Worm (Caenorhabditis elegans) whole organism, young adult: ENCODE results near the gene C50H11.8.

Experiments used
- B0019.2 ChIP-seq: fragments of 200-800 bp; sonication (Bioruptor generic); conservative IDR thresholded peaks from 2 replicates; pipeline ENCODE4 v1.3.6; 2022; ENCODE audit warnings: missing genetic modification reagents, missing genetic modification characterization, missing compliant biosample characterization
- C06A6.2 ChIP-seq: fragments of 200-800 bp; sonication (Bioruptor generic); conservative IDR thresholded peaks from 2 replicates; pipeline ENCODE4 v1.3.6; 2022; ENCODE audit warnings: missing genetic modification characterization, missing compliant biosample characterization
- F37B4.10 ChIP-seq: fragments of 200-800 bp; sonication (Bioruptor generic); IDR thresholded peaks from 2 replicates; pipeline ENCODE4 v1.3.6; 2022; ENCODE audit warnings: missing genetic modification characterization, missing compliant biosample characterization
- F52B5.7 ChIP-seq: sonication (generic microtip); optimal IDR thresholded peaks from 2 replicates; lab custom pipeline; 2016; ENCODE audit warnings: mild to moderate bottlenecking, missing genetic modification characterization, missing compliant biosample characterization
- F57A8.1 ChIP-seq: fragments of 200-800 bp; sonication (Bioruptor generic); optimal IDR thresholded peaks from 2 replicates; lab custom pipeline; 2018; ENCODE audit warnings: mild to moderate bottlenecking, missing genetic modification characterization, moderate library complexity, missing compliant biosample characterization
- K12H6.12 ChIP-seq: fragments of 200-800 bp; sonication (Bioruptor generic); optimal IDR thresholded peaks from 2 replicates; lab custom pipeline; 2018; ENCODE audit warnings: mild to moderate bottlenecking, missing genetic modification characterization, missing compliant biosample characterization
- T07F8.4 ChIP-seq: sonication (generic microtip); optimal IDR thresholded peaks from 2 replicates; lab custom pipeline; 2016; ENCODE audit warnings: mild to moderate bottlenecking, missing genetic modification characterization, moderate library complexity, missing compliant biosample characterization
- Y56A3A.18 ChIP-seq: fragments of 200-800 bp; sonication (Bioruptor generic); IDR thresholded peaks from 2 replicates; pipeline ENCODE4 v1.3.6; 2022; ENCODE audit warnings: missing genetic modification reagents, missing genetic modification characterization, missing compliant biosample characterization
- Y67H2A.10 ChIP-seq: fragments of 200-800 bp; sonication (Bioruptor generic); conservative IDR thresholded peaks from 2 replicates; pipeline ENCODE4 v1.3.6; 2022; ENCODE audit warnings: missing genetic modification reagents, missing genetic modification characterization, missing compliant biosample characterization
- Y79H2A.3 ChIP-seq: fragments of 200-800 bp; sonication (Bioruptor generic); conservative IDR thresholded peaks from 2 replicates; pipeline ENCODE4 v1.3.6; 2022; ENCODE audit warnings: missing genetic modification reagents, missing genetic modification characterization, missing compliant biosample characterization
- attf-5 ChIP-seq: fragments of 200-800 bp; sonication (Bioruptor generic); optimal IDR thresholded peaks from 2 replicates; lab custom pipeline; 2018; ENCODE audit warnings: mild to moderate bottlenecking, missing genetic modification characterization, missing compliant biosample characterization
- bed-1 ChIP-seq: fragments of 200-800 bp; sonication (Bioruptor generic); IDR thresholded peaks from 2 replicates; pipeline ENCODE4 v1.3.6; 2022; ENCODE audit warnings: missing genetic modification reagents, missing genetic modification characterization, missing compliant biosample characterization
- ceh-40 ChIP-seq: fragments of 200-800 bp; sonication (Bioruptor generic); IDR thresholded peaks from 2 replicates; pipeline ENCODE4 v1.3.6; 2022; ENCODE audit warnings: missing genetic modification characterization, missing compliant biosample characterization
- ceh-79 ChIP-seq: sonication (generic microtip); optimal IDR thresholded peaks from 2 replicates; lab custom pipeline; 2017; ENCODE audit warnings: mild to moderate bottlenecking, missing genetic modification characterization, missing compliant biosample characterization
- chd-7 ChIP-seq: sonication (generic microtip); optimal IDR thresholded peaks from 2 replicates; lab custom pipeline; 2016; ENCODE audit warnings: mild to moderate bottlenecking, missing genetic modification characterization, moderate library complexity, missing compliant biosample characterization
- egl-18 ChIP-seq: fragments of 200-800 bp; sonication (Bioruptor generic); IDR thresholded peaks from 2 replicates; pipeline ENCODE4 v1.3.6; 2022; ENCODE audit warnings: missing genetic modification reagents, missing genetic modification characterization, missing compliant biosample characterization
- egl-44 ChIP-seq: fragments of 200-800 bp; sonication (Bioruptor generic); IDR thresholded peaks from 2 replicates; pipeline ENCODE4 v1.3.6; 2022; ENCODE audit warnings: missing genetic modification reagents, missing genetic modification characterization, missing compliant biosample characterization
- hmg-20 ChIP-seq: fragments of 200-800 bp; sonication (Bioruptor generic); IDR thresholded peaks from 2 replicates; pipeline ENCODE4 v1.3.6; 2022; ENCODE audit warnings: missing genetic modification reagents, missing genetic modification characterization, missing compliant biosample characterization
- let-526 ChIP-seq: fragments of 200-800 bp; sonication (Bioruptor generic); IDR thresholded peaks from 2 replicates; pipeline ENCODE4 v1.3.6; 2022; ENCODE audit warnings: missing genetic modification reagents, missing genetic modification characterization, missing compliant biosample characterization
- lin-26 ChIP-seq: fragments of 200-800 bp; sonication (Bioruptor generic); IDR thresholded peaks from 2 replicates; pipeline ENCODE4 v1.3.6; 2022; ENCODE audit warnings: missing genetic modification reagents, missing genetic modification characterization, missing compliant biosample characterization
- lin-35 ChIP-seq, 3 experiments: fragments of 150-350 bp in 2 of 3; sonication (generic microtip) in 1 of 3; optimal IDR thresholded peaks; 2 replicates each; lab custom pipeline; 2014 to 2018; ENCODE audit warnings: missing biosample characterization in 3 of 3, missing genetic modification characterization in 3 of 3, missing genetic modification reagents in 3 of 3
- madf-6 ChIP-seq: fragments of 200-800 bp; sonication (Bioruptor generic); IDR thresholded peaks from 2 replicates; pipeline ENCODE4 v1.3.6; 2022; ENCODE audit warnings: missing genetic modification reagents, missing genetic modification characterization, missing compliant biosample characterization
- mes-4 ChIP-seq: sonication (generic microtip); optimal IDR thresholded peaks from 2 replicates; lab custom pipeline; 2016; ENCODE audit warnings: missing genotype, missing genetic modification characterization, missing compliant biosample characterization
- nfya-2 ChIP-seq: fragments of 200-800 bp; sonication (Bioruptor generic); IDR thresholded peaks from 2 replicates; pipeline ENCODE4 v1.3.6; 2022; ENCODE audit warnings: missing genetic modification reagents, missing genetic modification characterization, missing compliant biosample characterization
- nfyb-1 ChIP-seq: fragments of 200-800 bp; sonication (Bioruptor generic); IDR thresholded peaks from 2 replicates; pipeline ENCODE4 v1.3.6; 2022; ENCODE audit warnings: missing genetic modification reagents, missing genetic modification characterization, missing compliant biosample characterization
- pbrm-1 ChIP-seq: fragments of 200-800 bp; sonication (Bioruptor generic); IDR thresholded peaks from 2 replicates; pipeline ENCODE4 v1.3.6; 2022; ENCODE audit warnings: missing genetic modification reagents, missing genetic modification characterization, missing compliant biosample characterization
- rcor-1 ChIP-seq: fragments of 200-800 bp; sonication (Bioruptor generic); IDR thresholded peaks from 2 replicates; pipeline ENCODE4 v1.3.6; 2022; ENCODE audit warnings: missing genetic modification reagents, missing genetic modification characterization, missing compliant biosample characterization
- snpc-1.1 ChIP-seq: sonication (generic microtip); optimal IDR thresholded peaks from 2 replicates; lab custom pipeline; 2017; ENCODE audit warnings: missing genetic modification characterization, mild to moderate bottlenecking, missing compliant biosample characterization, antibody characterized with exemption, moderate library complexity, missing genotype, missing genetic modification reagents; ENCODE audit not compliant: insufficient read depth
- snpc-4 ChIP-seq, 5 experiments: fragments of 150-350 bp in 1 of 5; sonication (generic microtip) in 4 of 5; optimal IDR thresholded peaks; 2 replicates each; lab custom pipeline; 2014 to 2018; ENCODE audit warnings: missing genetic modification characterization in 5 of 5, missing biosample characterization in 3 of 5, antibody characterized with exemption in 2 of 5, mild to moderate bottlenecking in 2 of 5, missing compliant biosample characterization in 2 of 5, missing genotype in 2 of 5, moderate library complexity in 2 of 5, missing genetic modification reagents in 1 of 5
- tbp1 ChIP-seq: fragments of 200-800 bp; sonication (Bioruptor generic); optimal IDR thresholded peaks from 2 replicates; lab custom pipeline; 2018; ENCODE audit warnings: mild to moderate bottlenecking, missing genetic modification characterization, missing compliant biosample characterization
- zfh-2 ChIP-seq: fragments of 200-800 bp; sonication (Bioruptor generic); conservative IDR thresholded peaks from 2 replicates; pipeline ENCODE4 v1.3.6; 2022; ENCODE audit warnings: missing genetic modification reagents, missing genetic modification characterization, missing compliant biosample characterization
- zim-3 ChIP-seq: sonication (generic microtip); optimal IDR thresholded peaks from 2 replicates; lab custom pipeline; 2017; ENCODE audit warnings: mild to moderate bottlenecking, missing genetic modification characterization, moderate library complexity, missing compliant biosample characterization
- ztf-28 ChIP-seq: fragments of 200-800 bp; sonication (Bioruptor generic); IDR thresholded peaks from 2 replicates; pipeline ENCODE4 v1.3.6; 2022; ENCODE audit warnings: missing genetic modification reagents, missing genetic modification characterization, missing compliant biosample characterization
- ztf-6 ChIP-seq: fragments of 200-800 bp; sonication (Bioruptor generic); IDR thresholded peaks from 2 replicates; pipeline ENCODE4 v1.3.6; 2022; ENCODE audit warnings: missing genetic modification reagents, missing genetic modification characterization, missing compliant biosample characterization

The C50H11.8 gene

DNA sequence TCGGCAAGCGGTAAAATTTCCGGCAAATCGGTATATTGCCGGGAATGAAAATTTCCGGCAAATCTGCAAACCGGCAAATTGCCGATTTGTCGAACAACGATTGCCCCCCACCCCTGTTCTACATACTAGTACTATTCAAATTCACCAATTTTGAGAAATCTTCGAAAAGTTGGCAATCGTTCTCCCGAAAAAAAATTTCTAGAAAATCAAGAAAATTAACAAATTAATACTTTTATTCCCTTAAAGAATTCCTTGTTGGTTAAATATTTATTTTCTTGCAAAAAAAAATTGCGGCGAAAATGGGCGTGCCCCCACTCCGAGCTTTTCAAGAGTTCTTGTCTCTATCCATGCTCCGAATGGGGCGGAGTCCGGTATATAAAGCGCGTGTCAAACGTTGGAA lies at the start of gene C50H11.8:
TSS of gene C50H11.8 (plus strand) at position 301 of the 400 bp plus-strand sequence.
- no peak for TF ChIP-seq lin-26 (GFP tag; lab: Robert Waterston, UW)
- TF ChIP-seq Y79H2A.3 (GFP tag; lab: Robert Waterston, UW) = no peak
- no peak for TF ChIP-seq lin-35 (GFP tag; optimal IDR thresholded peaks at IDR 0.05; lab: Kevin White, UChicago)
- no peak for TF ChIP-seq madf-6 (GFP tag; lab: Robert Waterston, UW)
- TF ChIP-seq snpc-4 (GFP tag; optimal IDR thresholded peaks at IDR 0.05; lab: Kevin White, UChicago) = no peak
- TF ChIP-seq snpc-4 (tag; optimal IDR thresholded peaks at IDR 0.05; lab: Kevin White, UChicago) = no peak
- TF ChIP-seq ztf-28 = no peak
- TF ChIP-seq chd-7 (tag; lab: Kevin White, UChicago) = no peak
- TF ChIP-seq mes-4 (tag; lab: Kevin White, UChicago) = no peak
- TF ChIP-seq F52B5.7 (tag; lab: Kevin White, UChicago) = no peak
- no peak for TF ChIP-seq ceh-40
- TF ChIP-seq bed-1 = no peak

DNA sequence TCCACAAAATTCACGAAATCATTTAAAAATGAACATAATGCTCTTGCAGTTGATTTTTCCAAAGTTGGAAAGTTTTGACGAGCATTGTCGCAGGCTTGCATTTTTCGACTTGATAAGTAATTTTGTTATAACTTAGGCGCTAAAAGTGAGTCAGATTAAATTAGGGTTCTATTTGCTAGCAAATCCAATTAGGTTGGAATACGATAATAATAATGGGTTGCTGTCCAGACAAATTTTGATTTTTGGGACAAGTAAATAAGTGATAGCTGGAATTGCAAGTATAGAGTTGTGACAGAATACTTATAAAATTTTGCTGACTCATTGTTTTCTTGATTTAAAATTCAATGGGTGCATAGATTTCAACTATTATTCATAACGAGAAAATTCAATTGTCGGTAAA lies 48.4 kb upstream of the C50H11.8 start, which contains the start of gene srw-112:
TSS of gene srw-112 (minus strand) at position 101 of the 400 bp plus-strand sequence.
- TF ChIP-seq K12H6.12 (tag; lab: Kevin White, UChicago) (no peak), mes-4 (tag; lab: Kevin White, UChicago) (no peak)

DNA sequence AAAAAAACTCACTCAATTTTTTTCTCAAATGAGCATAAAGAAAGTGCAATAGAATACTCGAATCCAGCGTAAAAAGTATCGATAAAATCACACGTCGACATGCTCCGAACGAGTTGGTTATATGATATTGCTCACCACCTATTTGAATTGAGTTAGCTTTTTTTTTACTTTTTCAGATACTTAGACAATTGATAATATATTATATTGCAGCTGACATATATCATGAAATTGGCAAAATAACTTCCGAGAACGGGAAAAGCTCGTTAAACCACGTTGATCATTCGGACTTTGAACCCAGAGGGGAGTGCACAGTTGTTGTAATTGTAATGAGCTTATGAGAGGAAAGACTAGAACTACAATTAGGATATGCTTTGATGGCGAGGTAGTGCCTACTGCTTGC lies 43.9 kb upstream of the C50H11.8 start, which contains the start of gene srw-136:
TSS of gene srw-136 (minus strand) at position 101 of the 400 bp plus-strand sequence.
- TF ChIP-seq hmg-20 (GFP tag; lab: Robert Waterston, UW) (no peak), attf-5 (GFP tag; lab: Kevin White, UChicago) (no peak), egl-18 (GFP tag; lab: Robert Waterston, UW) (no peak), snpc-1.1 (tag; lab: Kevin White, UChicago) (no peak), zfh-2 (GFP tag; lab: Robert Waterston, UW) (no peak), nfya-2 (no peak), F57A8.1 (no peak), Y67H2A.10 (GFP tag; lab: Robert Waterston, UW) (no peak), bed-1 (no peak), egl-44 (GFP tag; lab: Robert Waterston, UW) (no peak)

DNA sequence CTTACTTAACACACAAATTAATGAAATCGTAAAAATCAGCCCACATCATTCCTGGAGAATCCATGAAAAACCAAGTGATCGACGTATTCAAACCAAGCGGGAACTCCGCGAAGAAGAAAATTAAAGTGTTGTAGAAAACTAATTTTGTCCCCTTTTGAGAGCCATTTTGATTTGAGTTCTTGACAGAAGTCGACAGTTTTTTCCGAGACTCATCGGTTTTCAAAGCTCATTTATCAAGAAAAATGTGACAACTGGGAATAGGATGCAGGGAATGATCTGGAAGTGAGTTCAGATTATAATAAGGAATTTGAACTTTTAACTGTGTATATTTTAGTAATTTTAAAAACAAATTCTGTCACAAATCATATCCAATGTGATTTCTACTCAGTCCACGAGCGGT lies 43.0 kb upstream of the C50H11.8 start, which contains the start of gene srw-135:
TSS of gene srw-135 (minus strand) at position 101 of the 400 bp plus-strand sequence.
- no peak for TF ChIP-seq C06A6.2 (GFP tag; lab: Robert Waterston, UW)
- TF ChIP-seq let-526 (GFP tag; lab: Robert Waterston, UW) = no peak
- no peak for TF ChIP-seq egl-18 (GFP tag; lab: Robert Waterston, UW)
- TF ChIP-seq ceh-79 = no peak
- TF ChIP-seq pbrm-1 = no peak
- no peak for TF ChIP-seq rcor-1 (GFP tag; lab: Robert Waterston, UW)
- TF ChIP-seq tbp1 = no peak
- TF ChIP-seq F37B4.10 (GFP tag; lab: Robert Waterston, UW) = no peak
- no peak for TF ChIP-seq K12H6.12 (tag; lab: Kevin White, UChicago)
- TF ChIP-seq Y56A3A.18 (GFP tag; lab: Robert Waterston, UW) = no peak
- TF ChIP-seq B0019.2 (GFP tag; lab: Robert Waterston, UW) = no peak
- no peak for TF ChIP-seq ztf-6
- TF ChIP-seq nfyb-1 (GFP tag; lab: Robert Waterston, UW) = no peak
- no peak for TF ChIP-seq zim-3 (tag; lab: Kevin White, UChicago)
- no peak for TF ChIP-seq T07F8.4
